Worm (Caenorhabditis elegans): ENCODE results near the gene T04A6.1.

- TF ChIP-seq zag-1 (tag; optimal IDR thresholded peaks at IDR 0.05) (no peak), nhr-28 (tag; optimal IDR thresholded peaks at IDR 0.05) (no peak), ama-1 (optimal IDR thresholded peaks at IDR 0.05) (no peak), ceh-82 (tag; optimal IDR thresholded peaks at IDR 0.05) (no peak), ZK546.5 (tag; optimal IDR thresholded peaks at IDR 0.05) (no peak), ztf-4 (tag; optimal IDR thresholded peaks at IDR 0.05) (no peak)
These were observed 7.2 kb upstream of the T04A6.1 start, which contains the start of gene nsph-4.3 for ce11 chrIII:7609168-7609567.

Data from whole organism, L3 larva.